Fruit fly (Drosophila melanogaster): ENCODE measurements around the gene Cals.

Gene Cals

dm6 chr4:1112867-1113769 is 10.0 kb downstream of the Cals start (continued):
- TF ChIP-seq CG15696 (tag; optimal IDR thresholded peaks at IDR 0.05) = peak; percentile 83
- no peak; the same call in 1 of the 2 replicates for TF ChIP-seq ranshi (GFP tag; IDR thresholded peaks at IDR 0.05)
- TF ChIP-seq CG31224 (GFP tag; IDR thresholded peaks at IDR 0.05) = no peak
- TF ChIP-seq CG7839 (tag; optimal IDR thresholded peaks at IDR 0.05) = peak; percentile 91
- peak; percentile 80 for TF ChIP-seq HmgD (GFP tag; optimal IDR thresholded peaks at IDR 0.05)
- TF ChIP-seq CG10147 (GFP tag; optimal IDR thresholded peaks at IDR 0.05) = peak; percentile 88
- no peak for TF ChIP-seq hkb (optimal IDR thresholded peaks at IDR 0.05)
- TF ChIP-seq hkb (GFP tag; IDR thresholded peaks at IDR 0.05) = peak; percentile 94
- TF ChIP-seq CG32767 (GFP tag; IDR thresholded peaks at IDR 0.05) = no peak; the same call in 1 of the 2 replicates
- no peak for TF ChIP-seq CG11247 (GFP tag; IDR thresholded peaks at IDR 0.05)
- TF ChIP-seq CG12236 (GFP tag; optimal IDR thresholded peaks at IDR 0.05) = peak; percentile 85
- TF ChIP-seq br (optimal IDR thresholded peaks at IDR 0.05) = no peak
- no peak for TF ChIP-seq lmd (GFP tag; IDR thresholded peaks at IDR 0.05)
- peak; percentile 42 for TF ChIP-seq CG3995 (GFP tag; optimal IDR thresholded peaks at IDR 0.05)
- peak; percentile 83 for TF ChIP-seq CG6854 (GFP tag; optimal IDR thresholded peaks at IDR 0.05)
- TF ChIP-seq stc (GFP tag; IDR thresholded peaks at IDR 0.05) = peak; percentile 96; the same call in 1 of the 2 replicates
- no peak for TF ChIP-seq CG6791 (GFP tag; IDR thresholded peaks at IDR 0.05; ENCODE audit: partially characterized antibody)
- TF ChIP-seq CG34422 (GFP tag; IDR thresholded peaks at IDR 0.05) = no peak
- no peak for TF ChIP-seq YL-1 (GFP tag; optimal IDR thresholded peaks at IDR 0.05)
- peak; percentile 92; the same call in 2 of the 3 replicates for TF ChIP-seq B-H1 (GFP tag; IDR thresholded peaks at IDR 0.05)
- peak in 1 of 2 experiments; percentile 46 for TF ChIP-seq eve (GFP tag; optimal IDR thresholded peaks at IDR 0.05)
- TF ChIP-seq da (GFP tag; optimal IDR thresholded peaks at IDR 0.05) = peak; percentile 50
- TF ChIP-seq CG17802 (tag; optimal IDR thresholded peaks at IDR 0.05) = peak; percentile 70
- TF ChIP-seq CG2116 (GFP tag; optimal IDR thresholded peaks at IDR 0.05) = peak; percentile 76
- peak; percentile 94 for TF ChIP-seq nmo (GFP tag; optimal IDR thresholded peaks at IDR 0.05)
- TF ChIP-seq tin (GFP tag; optimal IDR thresholded peaks at IDR 0.05) = peak; percentile 90
- TF ChIP-seq CG6254 (GFP tag; optimal IDR thresholded peaks at IDR 0.05) = peak; percentile 92
- peak; percentile 93 for TF ChIP-seq Bteb2 (GFP tag; optimal IDR thresholded peaks at IDR 0.05)
- peak; percentile 84 for TF ChIP-seq CG3065 (GFP tag; optimal IDR thresholded peaks at IDR 0.05)
- no peak for TF ChIP-seq Drgx (GFP tag; IDR thresholded peaks at IDR 0.05)
- peak; percentile 79; the same call in 1 of the 2 replicates for TF ChIP-seq bowl (GFP tag; IDR thresholded peaks at IDR 0.05)
- TF ChIP-seq pan (optimal IDR thresholded peaks at IDR 0.05) = peak in 1 of 2 experiments; percentile 45
- no peak for TF ChIP-seq pan (GFP tag; optimal IDR thresholded peaks at IDR 0.05 in 1 of 2, IDR thresholded peaks at IDR 0.05 in 1 of 2)
- peak; percentile 89 for TF ChIP-seq CG12155 (GFP tag; optimal IDR thresholded peaks at IDR 0.05)
- TF ChIP-seq Mes4 (GFP tag; optimal IDR thresholded peaks at IDR 0.05) = peak; percentile 88
- peak; percentile 82 for TF ChIP-seq lbe (GFP tag; optimal IDR thresholded peaks at IDR 0.05)
- TF ChIP-seq danr (GFP tag; IDR thresholded peaks at IDR 0.05) = peak; percentile 71; the same call in 1 of the 2 replicates
- TF ChIP-seq gem (tag; optimal IDR thresholded peaks at IDR 0.05) = peak; percentile 98
- no peak for TF ChIP-seq seq (GFP tag; IDR thresholded peaks at IDR 0.05)
- peak; percentile 85 for TF ChIP-seq disco-r (GFP tag; optimal IDR thresholded peaks at IDR 0.05)
- TF ChIP-seq Pdp1 (GFP tag; optimal IDR thresholded peaks at IDR 0.05) = peak; percentile 92 to 94
- no peak for TF ChIP-seq CG9817 (tag; optimal IDR thresholded peaks at IDR 0.05)
- peak; percentile 92 for TF ChIP-seq CG2875 (GFP tag; optimal IDR thresholded peaks at IDR 0.05)
- TF ChIP-seq Jarid2 (GFP tag; optimal IDR thresholded peaks at IDR 0.05) = no peak
- TF ChIP-seq CG17361 (GFP tag; IDR thresholded peaks at IDR 0.05) = peak; percentile 96; the same call in 2 of the 3 replicates
- TF ChIP-seq CG3407 (GFP tag; optimal IDR thresholded peaks at IDR 0.05) = peak; percentile 89
- TF ChIP-seq Six4 (GFP tag; optimal IDR thresholded peaks at IDR 0.05) = peak; percentile 90
- TF ChIP-seq insv (GFP tag; optimal IDR thresholded peaks at IDR 0.05) = peak in 1 of 2 experiments; percentile 73
- peak; percentile 79 for TF ChIP-seq her (GFP tag; optimal IDR thresholded peaks at IDR 0.05)
